Worm (Caenorhabditis elegans) whole organism, early embryonic: ENCODE results near the gene C10C6.7.

ENCODE experiments used
- B0310.2 ChIP-seq: sonication (generic microtip); optimal IDR thresholded peaks from 2 replicates; lab custom pipeline; 2016; ENCODE audit warnings: mild to moderate bottlenecking, missing genetic modification characterization, missing compliant biosample characterization
- aly-1 ChIP-seq: sonication (generic microtip); optimal IDR thresholded peaks from 2 replicates; lab custom pipeline; 2016; ENCODE audit warnings: missing genetic modification characterization, missing compliant biosample characterization
- ama-1 ChIP-seq: fragments of 150-350 bp; optimal IDR thresholded peaks from 2 replicates; lab custom pipeline; 2014
- ceh-36 ChIP-seq: sonication (generic microtip); optimal IDR thresholded peaks from 2 replicates; lab custom pipeline; 2016; ENCODE audit warnings: missing genetic modification characterization, inconsistent platforms, missing compliant biosample characterization
- ets-7 ChIP-seq: sonication (generic microtip); optimal IDR thresholded peaks from 2 replicates; lab custom pipeline; 2016; ENCODE audit warnings: missing genotype, missing genetic modification characterization, missing compliant biosample characterization
- flt-1 ChIP-seq: fragments of 200-800 bp; sonication (Bioruptor generic); IDR thresholded peaks from 2 replicates; pipeline ENCODE4 v1.3.6; 2022; ENCODE audit warnings: missing genetic modification characterization, missing compliant biosample characterization
- hmg-4 ChIP-seq: fragments of 200-800 bp; sonication (Bioruptor generic); optimal IDR thresholded peaks from 2 replicates; lab custom pipeline; 2018; ENCODE audit warnings: mild to moderate bottlenecking, missing genetic modification characterization, missing compliant biosample characterization
- scrt-1 ChIP-seq: fragments of 200-800 bp; sonication (Bioruptor generic); IDR thresholded peaks from 2 replicates; pipeline ENCODE4 v1.3.6; 2022; ENCODE audit warnings: missing genetic modification characterization, missing compliant biosample characterization
- tbx-37 ChIP-seq: fragments of 200-800 bp; sonication (Bioruptor generic); conservative IDR thresholded peaks from 2 replicates; pipeline ENCODE4 v1.3.6; 2022; ENCODE audit warnings: missing genetic modification reagents, missing genetic modification characterization, missing compliant biosample characterization

DNA sequence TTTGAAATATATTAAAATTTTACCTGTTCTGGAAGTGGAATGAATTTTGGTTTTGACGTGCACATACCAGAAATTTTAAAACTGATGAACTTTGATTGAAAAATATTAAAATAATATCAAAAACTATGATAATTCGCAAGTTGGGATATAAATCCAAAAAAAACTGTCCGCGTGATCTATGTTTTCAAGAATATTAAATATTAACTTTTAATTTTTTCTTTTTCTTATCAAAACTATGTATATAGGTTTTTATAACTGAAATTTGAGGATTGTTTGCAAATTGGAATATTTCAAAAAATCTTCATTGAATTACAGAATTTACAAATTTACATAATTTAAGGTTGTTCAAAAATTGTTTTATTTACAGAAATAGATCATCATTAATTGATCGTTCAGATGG is 2.2 kb downstream of the C10C6.7 start, which contains the start of gene C10C6.3:
- TF ChIP-seq aly-1 (tag; lab: Kevin White, UChicago): no peak
- TF ChIP-seq ama-1 (lab: Kevin White, UChicago): no peak
- TF ChIP-seq tbx-37 (GFP tag; lab: Robert Waterston, UW): no peak
- no peak for TF ChIP-seq hmg-4 (GFP tag; lab: Kevin White, UChicago)
- TF ChIP-seq flt-1 (GFP tag; lab: Robert Waterston, UW): no peak
- no peak for TF ChIP-seq B0310.2
- no peak for TF ChIP-seq scrt-1
- no peak for TF ChIP-seq ets-7 (tag; lab: Kevin White, UChicago)
- TF ChIP-seq ceh-36 (tag; lab: Kevin White, UChicago): no peak
